Worm (Caenorhabditis elegans): ENCODE measurements around the gene C39D10.5.

C39D10.5 gene

ce11 chrX:7886200-7886599 lies 6.0 kb downstream of the C39D10.5 start:
- TF ChIP-seq pes-1 (GFP tag; IDR thresholded peaks at IDR 0.05) (no peak), F13C5.2 (tag; optimal IDR thresholded peaks at IDR 0.05) (no peak), ets-7 (tag; optimal IDR thresholded peaks at IDR 0.05) (no peak), sea-1 (GFP tag; conservative IDR thresholded peaks at IDR 0.05) (no peak), tra-4 (tag; optimal IDR thresholded peaks at IDR 0.05) (no peak), tbx-11 (GFP tag; IDR thresholded peaks at IDR 0.05) (no peak), scrt-1 (GFP tag; IDR thresholded peaks at IDR 0.05) (no peak), flt-1 (GFP tag; IDR thresholded peaks at IDR 0.05) (no peak), ama-1 (optimal IDR thresholded peaks at IDR 0.05) (no peak), tbx-37 (GFP tag; conservative IDR thresholded peaks at IDR 0.05) (no peak), B0310.2 (tag; optimal IDR thresholded peaks at IDR 0.05) (no peak), hmbx-1 (tag; optimal IDR thresholded peaks at IDR 0.05) (no peak), hmg-4 (GFP tag; optimal IDR thresholded peaks at IDR 0.05) (no peak)

- no peak for TF ChIP-seq ets-7 (tag; optimal IDR thresholded peaks at IDR 0.05)
- no peak for TF ChIP-seq B0310.2 (tag; optimal IDR thresholded peaks at IDR 0.05)
- no peak for TF ChIP-seq tbx-11 (GFP tag; IDR thresholded peaks at IDR 0.05)
- no peak for TF ChIP-seq tra-4 (tag; optimal IDR thresholded peaks at IDR 0.05)
- TF ChIP-seq sea-1 (GFP tag; conservative IDR thresholded peaks at IDR 0.05), result no peak
- no peak for TF ChIP-seq pes-1 (GFP tag; IDR thresholded peaks at IDR 0.05)
- no peak for TF ChIP-seq ceh-13 (GFP tag; optimal IDR thresholded peaks at IDR 0.05)
- TF ChIP-seq aly-1 (tag; optimal IDR thresholded peaks at IDR 0.05), result no peak
- TF ChIP-seq tbx-37 (GFP tag; conservative IDR thresholded peaks at IDR 0.05), result no peak
- TF ChIP-seq ama-1 (optimal IDR thresholded peaks at IDR 0.05), result no peak
- no peak for TF ChIP-seq flt-1 (GFP tag; IDR thresholded peaks at IDR 0.05)
- TF ChIP-seq F13C5.2 (tag; optimal IDR thresholded peaks at IDR 0.05), result no peak
- no peak for TF ChIP-seq scrt-1 (GFP tag; IDR thresholded peaks at IDR 0.05)
- no peak for TF ChIP-seq hmbx-1 (tag; optimal IDR thresholded peaks at IDR 0.05)
- TF ChIP-seq hnd-1 (tag; optimal IDR thresholded peaks at IDR 0.05), result no peak
- TF ChIP-seq ceh-36 (tag; optimal IDR thresholded peaks at IDR 0.05), result no peak
These were observed 8.2 kb downstream of the C39D10.5 start, which contains the start of gene pcyt-2.2 for ce11 chrX:7883994-7884393. Gene pcyt-2.2, plus strand, starts transcription at chrX:7884294.

- no peak for TF ChIP-seq aly-1 (tag; optimal IDR thresholded peaks at IDR 0.05)
- TF ChIP-seq ceh-13 (GFP tag; optimal IDR thresholded peaks at IDR 0.05), result no peak
- TF ChIP-seq pes-1 (GFP tag; IDR thresholded peaks at IDR 0.05), result no peak
- TF ChIP-seq hmbx-1 (tag; optimal IDR thresholded peaks at IDR 0.05), result no peak
- no peak for TF ChIP-seq flt-1 (GFP tag; IDR thresholded peaks at IDR 0.05)
These were observed 10.9 kb downstream of the C39D10.5 start for ce11 chrX:7881307-7881706.

- no peak for TF ChIP-seq aly-1 (tag; optimal IDR thresholded peaks at IDR 0.05)
- no peak for TF ChIP-seq ceh-13 (GFP tag; optimal IDR thresholded peaks at IDR 0.05)
- no peak for TF ChIP-seq sea-1 (GFP tag; conservative IDR thresholded peaks at IDR 0.05)
- no peak for TF ChIP-seq tbx-37 (GFP tag; conservative IDR thresholded peaks at IDR 0.05)
- TF ChIP-seq tra-4 (tag; optimal IDR thresholded peaks at IDR 0.05), result no peak
- TF ChIP-seq hnd-1 (tag; optimal IDR thresholded peaks at IDR 0.05), result no peak
- no peak for TF ChIP-seq tbx-11 (GFP tag; IDR thresholded peaks at IDR 0.05)
- TF ChIP-seq hmbx-1 (tag; optimal IDR thresholded peaks at IDR 0.05), result no peak
- no peak for TF ChIP-seq pes-1 (GFP tag; IDR thresholded peaks at IDR 0.05)
- TF ChIP-seq hmg-4 (GFP tag; optimal IDR thresholded peaks at IDR 0.05), result no peak
These were observed 11.3 kb downstream of the C39D10.5 start, which contains the start of gene C39D10.8 for ce11 chrX:7880848-7881247. Gene C39D10.8, minus strand, starts transcription at chrX:7880948.

- no peak for TF ChIP-seq aly-1 (tag; optimal IDR thresholded peaks at IDR 0.05)
These were observed 16.3 kb downstream of the C39D10.5 start, which contains the start of gene cca-1 for ce11 chrX:7875854-7876253. Gene cca-1, minus strand, starts transcription at chrX:7875954.

ce11 chrX:7873350-7873749 lies 18.8 kb downstream of the C39D10.5 start:
- no peak for TF ChIP-seq B0310.2 (tag; optimal IDR thresholded peaks at IDR 0.05)
- no peak for TF ChIP-seq hmbx-1 (tag; optimal IDR thresholded peaks at IDR 0.05)
- TF ChIP-seq ama-1 (optimal IDR thresholded peaks at IDR 0.05), result no peak
- no peak for TF ChIP-seq pes-1 (GFP tag; IDR thresholded peaks at IDR 0.05)
- no peak for TF ChIP-seq tbx-11 (GFP tag; IDR thresholded peaks at IDR 0.05)
- no peak for TF ChIP-seq sea-1 (GFP tag; conservative IDR thresholded peaks at IDR 0.05)
- TF ChIP-seq tbx-37 (GFP tag; conservative IDR thresholded peaks at IDR 0.05), result no peak
- no peak for TF ChIP-seq hmg-4 (GFP tag; optimal IDR thresholded peaks at IDR 0.05)
- TF ChIP-seq scrt-1 (GFP tag; IDR thresholded peaks at IDR 0.05), result no peak
- TF ChIP-seq hnd-1 (tag; optimal IDR thresholded peaks at IDR 0.05), result no peak
- TF ChIP-seq ets-7 (tag; optimal IDR thresholded peaks at IDR 0.05), result no peak
- TF ChIP-seq tra-4 (tag; optimal IDR thresholded peaks at IDR 0.05), result no peak
- no peak for TF ChIP-seq ceh-13 (GFP tag; optimal IDR thresholded peaks at IDR 0.05)
- TF ChIP-seq flt-1 (GFP tag; IDR thresholded peaks at IDR 0.05), result no peak

ce11 chrX:7867307-7867706 lies 24.9 kb downstream of the C39D10.5 start:
- no peak for TF ChIP-seq hnd-1 (tag; optimal IDR thresholded peaks at IDR 0.05)
- no peak for TF ChIP-seq tbx-11 (GFP tag; IDR thresholded peaks at IDR 0.05)
- no peak for TF ChIP-seq hmbx-1 (tag; optimal IDR thresholded peaks at IDR 0.05)
- no peak for TF ChIP-seq tbx-37 (GFP tag; conservative IDR thresholded peaks at IDR 0.05)
- no peak for TF ChIP-seq ets-7 (tag; optimal IDR thresholded peaks at IDR 0.05)
- no peak for TF ChIP-seq B0310.2 (tag; optimal IDR thresholded peaks at IDR 0.05)
- no peak for TF ChIP-seq hmg-4 (GFP tag; optimal IDR thresholded peaks at IDR 0.05)
- TF ChIP-seq F13C5.2 (tag; optimal IDR thresholded peaks at IDR 0.05), result no peak

- TF ChIP-seq scrt-1 (GFP tag; IDR thresholded peaks at IDR 0.05) (no peak), hmbx-1 (tag; optimal IDR thresholded peaks at IDR 0.05) (no peak), hnd-1 (tag; optimal IDR thresholded peaks at IDR 0.05) (no peak), aly-1 (tag; optimal IDR thresholded peaks at IDR 0.05) (no peak), flt-1 (GFP tag; IDR thresholded peaks at IDR 0.05) (no peak), tbx-37 (GFP tag; conservative IDR thresholded peaks at IDR 0.05) (no peak), ceh-36 (tag; optimal IDR thresholded peaks at IDR 0.05) (no peak), ama-1 (optimal IDR thresholded peaks at IDR 0.05) (no peak), sea-1 (GFP tag; conservative IDR thresholded peaks at IDR 0.05) (no peak), F13C5.2 (tag; optimal IDR thresholded peaks at IDR 0.05) (no peak)
These were observed 25.7 kb downstream of the C39D10.5 start for ce11 chrX:7866493-7866892.

Measured in whole organism, early embryonic.